Worm (Caenorhabditis elegans) whole organism, L4/young adult: ENCODE results near the gene F41G3.20.

Source experiments
- W03F9.2 ChIP-seq: fragments of 150-350 bp; optimal IDR thresholded peaks from 2 replicates; lab custom pipeline; 2014; ENCODE audit warnings: missing biosample characterization, missing genetic modification characterization
- dao-5 ChIP-seq: sonication (generic microtip); optimal IDR thresholded peaks from 2 replicates; lab custom pipeline; 2016; ENCODE audit warnings: missing genotype, missing genetic modification characterization, moderate library complexity, missing compliant biosample characterization
- him-1 ChIP-seq: sonication (generic microtip); optimal IDR thresholded peaks from 2 replicates; lab custom pipeline; 2016; ENCODE audit warnings: missing genotype, missing genetic modification reagents, missing genetic modification characterization, missing compliant biosample characterization

DNA sequence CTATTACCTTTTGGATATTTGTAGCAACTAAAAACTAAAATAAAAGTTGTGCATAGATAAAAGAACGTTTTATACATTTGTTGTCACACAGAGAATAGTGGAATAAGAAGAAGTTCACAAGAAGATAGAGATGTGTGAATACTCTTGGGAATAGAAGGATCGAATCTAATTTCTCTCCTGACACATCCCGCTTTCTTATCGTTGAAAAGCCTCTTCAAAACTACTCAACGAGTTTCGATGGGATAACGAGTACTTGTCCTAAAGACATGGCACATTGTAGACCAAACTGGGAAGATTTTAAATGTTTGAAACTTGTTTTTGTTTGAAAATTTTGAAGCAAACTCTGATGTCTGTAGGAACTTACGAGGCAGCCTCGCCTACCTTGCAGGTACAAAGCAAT, 21.7 kb upstream of the F41G3.20 start:
- no peak for TF ChIP-seq dao-5
- TF ChIP-seq him-1 (tag; lab: Kevin White, UChicago): no peak
- TF ChIP-seq W03F9.2 (tag; lab: Kevin White, UChicago): no peak
